Worm (Caenorhabditis elegans): ENCODE data around the gene nprl-2.

DNA sequence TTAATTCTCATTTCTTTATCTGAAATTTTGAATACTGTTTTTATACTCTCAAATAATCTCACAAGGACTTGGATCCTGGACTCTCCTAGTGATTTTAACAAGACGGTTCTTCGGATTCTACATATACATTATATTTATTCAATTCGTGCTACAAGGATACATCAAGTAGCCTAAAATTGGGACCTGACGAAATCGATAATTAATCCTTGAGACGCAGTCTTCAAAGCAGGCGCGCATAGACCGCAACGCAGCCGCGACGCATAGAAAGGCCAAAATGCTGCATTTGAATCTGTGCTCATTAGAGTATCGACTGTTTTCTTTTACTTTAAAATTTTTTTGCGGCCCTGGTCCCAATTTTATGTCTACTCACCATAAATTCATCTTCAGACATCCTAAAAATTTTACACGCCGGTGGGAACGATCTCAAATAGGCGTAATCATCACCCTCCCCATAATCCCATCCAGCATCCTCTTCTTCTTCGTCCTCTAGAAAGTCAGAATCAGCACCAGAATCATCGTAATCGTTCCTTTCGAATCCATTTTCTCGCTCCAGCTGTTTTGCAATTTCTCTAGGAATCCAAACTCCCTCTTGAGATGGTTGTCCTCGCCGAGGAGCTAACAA, 18.6 kb downstream of the nprl-2 start, which contains the start of gene cec-4:
- no peak for TF ChIP-seq zag-1 (tag; optimal IDR thresholded peaks at IDR 0.05)
- no peak for TF ChIP-seq nhr-12 (tag; optimal IDR thresholded peaks at IDR 0.05)
- TF ChIP-seq R02D3.7 (tag; optimal IDR thresholded peaks at IDR 0.05): no peak
- TF ChIP-seq aly-2 (tag; optimal IDR thresholded peaks at IDR 0.05): no peak
- no peak for TF ChIP-seq nhr-28 (tag; optimal IDR thresholded peaks at IDR 0.05)
- no peak for TF ChIP-seq fkh-10 (GFP tag; optimal IDR thresholded peaks at IDR 0.05)
- TF ChIP-seq lin-39 (tag; optimal IDR thresholded peaks at IDR 0.05): no peak
- TF ChIP-seq ztf-11 (tag; optimal IDR thresholded peaks at IDR 0.05): no peak
- no peak for TF ChIP-seq nhr-237 (tag; optimal IDR thresholded peaks at IDR 0.05)
- no peak for TF ChIP-seq nhr-77 (tag; optimal IDR thresholded peaks at IDR 0.05)
- TF ChIP-seq ceh-82 (tag; optimal IDR thresholded peaks at IDR 0.05): no peak
- TF ChIP-seq pqm-1 (tag; optimal IDR thresholded peaks at IDR 0.05): no peak

Data from whole organism, L3 larva.